Worm (Caenorhabditis elegans) whole organism, L1 larva: Measurements from ENCODE around the gene bath-29.
A peak's percentile ranks its signal among the peaks of the same experiment; 100 is the strongest.

Experiments
- C16A3.4 ChIP-seq: fragments of 150-350 bp; optimal IDR thresholded peaks from 2 replicates; lab custom pipeline; 2014; ENCODE audit warnings: missing biosample characterization, missing genetic modification characterization
- Y116A8C.19 ChIP-seq: sonication (generic microtip); optimal IDR thresholded peaks from 2 replicates; lab custom pipeline; 2016; ENCODE audit warnings: missing compliant biosample characterization, missing genetic modification characterization, borderline replicate concordance
- blmp-1 ChIP-seq: fragments of 150-350 bp; optimal IDR thresholded peaks from 2 replicates; lab custom pipeline; 2014; ENCODE audit warnings: missing biosample characterization, missing genetic modification characterization
- ceh-63 ChIP-seq: fragments of 200-800 bp; sonication (Bioruptor generic); optimal IDR thresholded peaks from 2 replicates; lab custom pipeline; 2018; ENCODE audit warnings: mild to moderate bottlenecking, missing genetic modification characterization, missing compliant biosample characterization
- ceh-82 ChIP-seq, 3 experiments: fragments of 150-350 bp in 1 of 3; sonication (generic microtip) in 2 of 3; optimal IDR thresholded peaks; 2 replicates each; lab custom pipeline; 2014 to 2017; ENCODE audit warnings: missing biosample characterization in 3 of 3, missing genetic modification characterization in 3 of 3
- efl-1 ChIP-seq, 4 experiments: fragments of 150-350 bp; optimal IDR thresholded peaks in 3 of 4; peaks in 1 of 4; 1 replicate in 1 of 4; 2 replicates in 3 of 4; lab custom pipeline; 2014; ENCODE audit warnings: missing biosample characterization in 2 of 4, missing genetic modification characterization in 2 of 4, missing genetic modification reagents in 2 of 4
- egl-13 ChIP-seq: sonication (generic microtip); optimal IDR thresholded peaks from 2 replicates; lab custom pipeline; 2016; ENCODE audit warnings: missing genotype, missing genetic modification reagents, missing genetic modification characterization, missing compliant biosample characterization
- elt-2 ChIP-seq: sonication (generic microtip); optimal IDR thresholded peaks from 2 replicates; lab custom pipeline; 2016; ENCODE audit warnings: missing genetic modification characterization, mild to moderate bottlenecking, inconsistent platforms, missing compliant biosample characterization, missing genetic modification reagents
- ets-5 ChIP-seq: fragments of 200-800 bp; sonication (Bioruptor generic); IDR thresholded peaks from 2 replicates; pipeline ENCODE4 v1.3.6; 2022; ENCODE audit warnings: missing genetic modification characterization, missing compliant biosample characterization
- fkh-8 ChIP-seq: sonication (generic microtip); optimal IDR thresholded peaks from 2 replicates; lab custom pipeline; 2016; ENCODE audit warnings: mild to moderate bottlenecking, missing genetic modification characterization, missing compliant biosample characterization
- hlh-17 ChIP-seq: fragments of 200-800 bp; sonication (Bioruptor generic); optimal IDR thresholded peaks from 2 replicates; lab custom pipeline; 2018; ENCODE audit warnings: missing genetic modification characterization, mild to moderate bottlenecking, missing compliant biosample characterization, moderate library complexity, borderline replicate concordance
- jun-1 ChIP-seq: fragments of 150-350 bp; optimal IDR thresholded peaks from 2 replicates; lab custom pipeline; 2014; ENCODE audit warnings: missing biosample characterization, missing genetic modification reagents, missing genetic modification characterization
- lin-14 ChIP-seq: fragments of 200-800 bp; sonication (Bioruptor generic); optimal IDR thresholded peaks from 2 replicates; lab custom pipeline; 2018; ENCODE audit warnings: mild to moderate bottlenecking, missing genetic modification characterization, moderate library complexity, missing compliant biosample characterization
- lin-39 ChIP-seq: fragments of 150-350 bp; optimal IDR thresholded peaks from 2 replicates; lab custom pipeline; 2014; ENCODE audit warnings: missing biosample characterization, missing genetic modification reagents, missing genetic modification characterization
- lir-3 ChIP-seq: sonication (generic microtip); optimal IDR thresholded peaks from 2 replicates; lab custom pipeline; 2016; ENCODE audit warnings: mild to moderate bottlenecking, missing genetic modification characterization, moderate library complexity, missing compliant biosample characterization; ENCODE audit not compliant: poor library complexity
- lsy-2 ChIP-seq, 2 experiments: fragments of 150-350 bp; optimal IDR thresholded peaks; 2 replicates each; lab custom pipeline; 2014; ENCODE audit warnings: missing biosample characterization in 2 of 2, missing genetic modification characterization in 2 of 2
- mdl-1 ChIP-seq, 2 experiments: fragments of 150-350 bp; optimal IDR thresholded peaks; 2 replicates each; lab custom pipeline; 2014 to 2017; ENCODE audit warnings: missing biosample characterization in 2 of 2, missing genetic modification characterization in 2 of 2, inconsistent platforms in 1 of 2
- mef-2 ChIP-seq: fragments of 150-350 bp; optimal IDR thresholded peaks from 2 replicates; lab custom pipeline; 2014; ENCODE audit warnings: missing biosample characterization, missing genetic modification characterization
- mep-1 ChIP-seq: fragments of 150-350 bp; optimal IDR thresholded peaks from 2 replicates; lab custom pipeline; 2014; ENCODE audit warnings: missing biosample characterization, missing genetic modification characterization
- nhr-47 ChIP-seq: sonication (generic microtip); optimal IDR thresholded peaks from 2 replicates; lab custom pipeline; 2016; ENCODE audit warnings: mild to moderate bottlenecking, missing genetic modification characterization, moderate library complexity, missing compliant biosample characterization
- nhr-71 ChIP-seq: sonication (generic microtip); optimal IDR thresholded peaks from 2 replicates; lab custom pipeline; 2016; ENCODE audit warnings: mild to moderate bottlenecking, missing genetic modification characterization, moderate library complexity, missing compliant biosample characterization
- nhr-84 ChIP-seq: sonication (generic microtip); optimal IDR thresholded peaks from 2 replicates; lab custom pipeline; 2017; ENCODE audit warnings: missing biosample characterization, missing genetic modification characterization
- nhr-90 ChIP-seq: sonication (generic microtip); optimal IDR thresholded peaks from 2 replicates; lab custom pipeline; 2016; ENCODE audit warnings: mild to moderate bottlenecking, missing genetic modification characterization, missing compliant biosample characterization; ENCODE audit not compliant: poor library complexity
- pqm-1 ChIP-seq: sonication (generic microtip); optimal IDR thresholded peaks from 3 replicates; lab custom pipeline; 2017; ENCODE audit warnings: missing biosample characterization, missing genetic modification characterization
- rnt-1 ChIP-seq: sonication (generic microtip); optimal IDR thresholded peaks from 2 replicates; lab custom pipeline; 2016; ENCODE audit warnings: mild to moderate bottlenecking, missing genetic modification characterization, moderate library complexity, missing compliant biosample characterization
- unc-130 ChIP-seq: fragments of 150-350 bp; optimal IDR thresholded peaks from 2 replicates; lab custom pipeline; 2017; ENCODE audit warnings: missing biosample characterization, missing genetic modification characterization, inconsistent platforms
- unc-86 ChIP-seq: sonication (generic microtip); optimal IDR thresholded peaks from 2 replicates; lab custom pipeline; 2016; ENCODE audit warnings: missing genetic modification characterization, missing compliant biosample characterization
- vab-15 ChIP-seq: sonication (generic microtip); optimal IDR thresholded peaks from 2 replicates; lab custom pipeline; 2017; ENCODE audit warnings: missing genotype, mild to moderate bottlenecking, missing genetic modification characterization, missing compliant biosample characterization
- ztf-11 ChIP-seq, 2 experiments: sonication (generic microtip); optimal IDR thresholded peaks; 2 replicates each; lab custom pipeline; 2016 to 2017; ENCODE audit warnings: missing genetic modification characterization in 2 of 2, missing biosample characterization in 1 of 2, missing compliant biosample characterization in 1 of 2

Gene bath-29

DNA sequence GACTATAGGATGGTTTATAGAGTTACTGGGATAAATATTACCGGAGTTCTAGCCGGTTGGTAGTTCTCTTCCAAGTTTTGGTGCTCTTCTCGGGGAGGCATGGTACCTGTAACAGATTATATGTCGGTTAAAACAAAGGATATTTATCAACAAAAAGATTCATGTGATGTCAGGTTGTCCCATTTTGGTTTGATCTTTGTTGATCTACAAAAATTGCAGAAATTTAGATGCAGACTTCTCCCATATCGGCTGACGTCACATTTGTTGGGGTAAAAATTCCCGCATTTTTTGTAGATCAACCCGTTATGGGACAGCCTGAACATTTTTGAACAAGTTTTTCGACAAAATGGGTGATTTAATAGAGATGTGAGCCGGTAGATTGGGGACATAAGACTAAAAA lies 19.7 kb downstream of the bath-29 start, which contains the start of gene Y49F6C.7:
TSS of gene Y49F6C.7 (minus strand) at position 101 of the 400 bp plus-strand sequence.
- TF ChIP-seq ceh-82 (tag; optimal IDR thresholded peaks at IDR 0.05; lab: Kevin White, UChicago) (no peak), Y116A8C.19 (tag; lab: Kevin White, UChicago) (no peak), vab-15 (no peak)
- TF ChIP-seq, all 84 proteins: peak for 0

DNA sequence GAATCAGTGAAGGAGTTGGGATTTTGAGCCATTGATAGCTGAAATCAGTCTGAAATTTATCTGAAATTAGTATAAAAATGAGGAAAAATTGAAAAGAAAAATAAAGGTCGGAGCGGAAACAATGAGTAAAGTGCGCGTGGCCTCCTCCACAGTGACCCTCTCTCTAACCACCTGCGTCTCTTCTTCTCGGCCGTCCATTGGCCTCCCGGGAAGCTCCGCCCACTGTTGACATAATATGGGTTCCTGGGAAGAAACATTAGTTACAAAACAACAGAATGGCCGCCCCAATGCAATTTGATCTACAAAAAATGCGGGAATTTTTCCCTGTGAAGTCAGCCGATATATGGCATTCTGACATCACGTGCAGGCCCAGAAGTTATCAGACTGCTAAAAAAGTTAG lies 21.7 kb downstream of the bath-29 start, which contains the start of gene Y49F6C.8:
TSS of gene Y49F6C.8 (minus strand) at position 51 of the 400 bp plus-strand sequence.
- TF ChIP-seq ets-5 (GFP tag; lab: Robert Waterston, UW) (no peak), lsy-2 (tag; optimal IDR thresholded peaks at IDR 0.05; lab: Kevin White, UChicago) (peak; percentile 38 to 50), nhr-47 (tag; lab: Kevin White, UChicago) (no peak), rnt-1 (tag; lab: Kevin White, UChicago) (peak; percentile 4), efl-1 (optimal IDR thresholded peaks at IDR 0.05; lab: Kevin White, UChicago) (no peak), efl-1 (GFP tag; optimal IDR thresholded peaks at IDR 0.05 in 1 of 2; lab: Kevin White, UChicago) (peak in 1 of 2 experiments; percentile 33)

DNA sequence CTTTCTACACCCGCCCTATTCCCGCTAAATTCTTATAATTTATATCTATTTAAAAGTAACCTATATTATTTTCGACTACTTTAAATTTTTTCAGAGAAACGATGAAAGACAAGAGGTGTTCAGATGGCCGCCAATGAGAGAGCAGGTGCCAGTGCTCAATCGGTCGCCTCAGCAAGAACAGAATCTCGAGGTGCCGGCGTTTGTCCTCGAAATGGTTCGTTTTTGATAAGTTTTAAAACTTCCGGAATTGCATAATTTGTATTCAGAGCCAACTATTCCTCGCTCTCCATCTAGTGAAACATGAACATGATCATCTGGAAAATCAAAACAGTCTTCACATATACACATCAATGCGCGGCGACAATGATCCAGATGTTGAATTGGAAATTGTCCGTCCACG lies 22.6 kb downstream of the bath-29 start, which contains the start of gene bath-23:
TSS of gene bath-23 (plus strand) at position 301 of the 400 bp plus-strand sequence.
- TF ChIP-seq fkh-8 (tag; lab: Kevin White, UChicago) (no peak), lsy-2 (tag; optimal IDR thresholded peaks at IDR 0.05; lab: Kevin White, UChicago) (no peak), lin-14 (no peak), nhr-84 (tag; lab: Kevin White, UChicago) (no peak), lin-39 (tag; lab: Kevin White, UChicago) (no peak), pqm-1 (tag; lab: Kevin White, UChicago) (no peak)

DNA sequence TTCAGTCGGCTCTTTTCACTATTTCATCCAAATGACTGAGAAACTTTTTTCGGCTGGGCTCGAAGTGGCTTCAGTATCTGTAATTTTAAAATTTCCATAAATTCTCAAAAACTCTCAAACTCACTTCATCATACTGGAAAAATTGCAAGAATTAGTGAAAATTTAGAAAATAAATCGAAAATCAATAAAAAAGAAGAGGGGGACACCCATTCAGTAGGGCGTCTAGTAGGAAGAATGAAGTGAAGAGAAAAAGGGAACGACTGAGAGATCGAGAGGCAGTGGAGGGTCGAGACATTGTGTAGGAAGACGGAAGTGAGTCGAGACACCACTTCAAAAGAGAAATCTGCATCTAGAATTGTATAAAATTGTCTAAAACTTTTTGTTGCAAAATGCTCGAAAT lies 25.5 kb downstream of the bath-29 start:
- TF ChIP-seq blmp-1 (peak; percentile 8), mep-1 (tag; lab: Kevin White, UChicago) (no peak), efl-1 (optimal IDR thresholded peaks at IDR 0.05; lab: Kevin White, UChicago) (peak in 1 of 2 experiments; percentile 4), efl-1 (GFP tag; optimal IDR thresholded peaks at IDR 0.05 in 1 of 2; lab: Kevin White, UChicago) (no peak)

DNA sequence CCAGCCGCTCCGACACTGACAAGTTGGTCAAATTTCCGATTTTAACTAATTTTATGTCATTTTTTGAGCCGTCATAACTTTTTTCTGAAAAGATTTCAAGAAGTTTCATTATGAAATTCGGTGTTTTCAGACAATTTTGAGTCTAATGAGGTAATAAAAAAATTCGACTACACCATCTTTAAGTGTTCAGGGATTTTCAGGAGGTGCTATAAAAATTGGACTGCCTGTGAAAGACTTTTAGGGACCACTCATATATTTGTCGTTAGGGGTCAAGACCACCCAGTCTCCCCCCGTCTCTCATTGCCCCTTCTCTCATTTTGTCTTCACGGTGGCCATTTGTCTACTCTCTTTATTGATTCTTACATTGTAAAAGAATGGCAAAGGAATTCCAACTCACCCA lies 26.4 kb downstream of the bath-29 start, which contains the start of gene bath-10:
TSS of gene bath-10 (plus strand) at position 301 of the 400 bp plus-strand sequence.
- no peak for TF ChIP-seq hlh-17
- TF ChIP-seq egl-13 (tag; lab: Kevin White, UChicago), result no peak
- TF ChIP-seq mdl-1 (tag; optimal IDR thresholded peaks at IDR 0.05; lab: Kevin White, UChicago), result no peak
- TF ChIP-seq nhr-47 (tag; lab: Kevin White, UChicago), result no peak
- TF ChIP-seq Y116A8C.19 (tag; lab: Kevin White, UChicago), result no peak
- TF ChIP-seq ztf-11 (tag; optimal IDR thresholded peaks at IDR 0.05; lab: Kevin White, UChicago), result no peak
- no peak for TF ChIP-seq nhr-71
- no peak for TF ChIP-seq mef-2 (tag; lab: Kevin White, UChicago)
- TF ChIP-seq nhr-90 (tag; lab: Kevin White, UChicago), result no peak
- no peak for TF ChIP-seq unc-130
- TF ChIP-seq lin-39 (tag; lab: Kevin White, UChicago), result no peak
- TF ChIP-seq ceh-63 (GFP tag; lab: Kevin White, UChicago), result no peak
- no peak for TF ChIP-seq unc-86 (tag; lab: Kevin White, UChicago)
- TF ChIP-seq, all 84 proteins: peak for 0

DNA sequence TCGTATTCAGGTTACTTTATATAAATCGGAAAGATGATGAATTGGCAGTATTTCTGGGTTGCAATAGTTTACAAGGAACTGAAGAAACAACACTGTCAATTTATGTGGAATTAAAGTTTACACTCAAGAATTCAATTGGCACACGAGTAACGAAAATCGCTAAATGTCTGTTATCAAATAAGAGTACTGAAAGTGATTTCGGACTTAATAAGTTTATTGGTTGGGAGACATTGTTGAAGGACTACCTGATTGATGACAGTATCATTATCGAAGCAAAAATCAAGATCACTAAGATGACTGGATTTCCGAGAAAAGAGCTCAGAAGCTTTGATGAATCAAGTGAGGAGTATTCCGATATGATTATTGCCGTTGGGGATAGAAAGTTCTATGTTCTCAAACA lies 26.9 kb downstream of the bath-29 start:
- TF ChIP-seq unc-130, result no peak
- no peak for TF ChIP-seq C16A3.4
- TF ChIP-seq rnt-1 (tag; lab: Kevin White, UChicago), result no peak
- no peak for TF ChIP-seq lsy-2 (tag; optimal IDR thresholded peaks at IDR 0.05; lab: Kevin White, UChicago)
- TF ChIP-seq, all 84 proteins: peak for 0

DNA sequence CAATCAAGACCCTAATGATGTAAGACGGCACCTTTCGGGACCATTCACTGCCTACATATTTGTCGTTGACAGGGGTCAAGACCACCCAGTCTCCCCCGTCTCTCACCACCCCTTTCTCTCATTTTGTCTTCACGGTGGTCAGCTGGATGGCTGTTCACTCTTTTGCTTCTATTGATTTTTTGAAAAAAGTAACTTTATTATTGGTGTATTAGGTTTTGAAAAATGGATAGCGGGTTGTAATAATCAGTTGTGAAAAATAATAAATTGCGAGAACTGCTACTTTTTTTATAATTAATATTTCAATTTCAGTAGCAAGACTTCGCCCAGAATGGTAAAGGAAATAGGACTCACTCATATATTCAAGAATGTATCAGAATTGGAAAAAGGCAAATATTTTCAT lies 28.4 kb downstream of the bath-29 start, which contains the start of gene bath-9:
TSS of gene bath-9 (plus strand) at position 301 of the 400 bp plus-strand sequence.
- TF ChIP-seq nhr-71 (no peak), elt-2 (tag; lab: Kevin White, UChicago) (no peak), lir-3 (no peak), jun-1 (tag; lab: Kevin White, UChicago) (no peak)
- TF ChIP-seq, all 84 proteins: peak for 0
